Worm (Caenorhabditis elegans): ENCODE results near the gene ZK697.14.
A peak's percentile ranks its signal among the peaks of the same experiment; 100 is the strongest.

ZK697.14 gene

ce11 chrV:1751449-1751848 is 4.0 kb downstream of the ZK697.14 start, which contains the start of gene srh-199:
Gene srh-199, minus strand, starts transcription at chrV:1751549.
- TF ChIP-seq klf-2 (GFP tag; conservative IDR thresholded peaks at IDR 0.05) (no peak), ref-1 (GFP tag; conservative IDR thresholded peaks at IDR 0.05) (no peak), med-1 (GFP tag; optimal IDR thresholded peaks at IDR 0.05; ENCODE audit: insufficient read depth) (no peak), ztf-23 (GFP tag; IDR thresholded peaks at IDR 0.05) (no peak)

- TF ChIP-seq T22C8.4 (GFP tag; IDR thresholded peaks at IDR 0.05) = no peak
- TF ChIP-seq ztf-23 (GFP tag; IDR thresholded peaks at IDR 0.05) = no peak
- TF ChIP-seq flt-1 (GFP tag; IDR thresholded peaks at IDR 0.05) = no peak
- no peak for TF ChIP-seq klf-2 (GFP tag; conservative IDR thresholded peaks at IDR 0.05)
- TF ChIP-seq ref-1 (GFP tag; conservative IDR thresholded peaks at IDR 0.05) = no peak
- no peak for TF ChIP-seq ztf-29 (GFP tag; IDR thresholded peaks at IDR 0.05)
- TF ChIP-seq med-1 (GFP tag; optimal IDR thresholded peaks at IDR 0.05; ENCODE audit: insufficient read depth) = no peak
- TF ChIP-seq cog-1 (tag; optimal IDR thresholded peaks at IDR 0.05) = no peak
Observed at ce11 chrV:1749053-1749452, 6.4 kb downstream of the ZK697.14 start, which contains the start of gene ZK697.8. Gene ZK697.8, minus strand, starts transcription at chrV:1749153.

ce11 chrV:1743205-1743870 is 12.2 kb downstream of the ZK697.14 start, which contains the start of gene nhr-256:
Gene nhr-256, plus strand, starts transcription at chrV:1743771.
- no peak for TF ChIP-seq flt-1 (GFP tag; IDR thresholded peaks at IDR 0.05)
- peak; percentile 49 for TF ChIP-seq cog-1 (tag; optimal IDR thresholded peaks at IDR 0.05)
- TF ChIP-seq ztf-29 (GFP tag; IDR thresholded peaks at IDR 0.05) = peak; percentile 76; the same call in 1 of the 2 replicates

- TF ChIP-seq ztf-23 (GFP tag; IDR thresholded peaks at IDR 0.05) (no peak), klf-2 (GFP tag; conservative IDR thresholded peaks at IDR 0.05) (no peak), flt-1 (GFP tag; IDR thresholded peaks at IDR 0.05) (no peak), med-1 (GFP tag; optimal IDR thresholded peaks at IDR 0.05; ENCODE audit: insufficient read depth) (no peak), ztf-29 (GFP tag; IDR thresholded peaks at IDR 0.05) (no peak), T22C8.4 (GFP tag; IDR thresholded peaks at IDR 0.05) (no peak), ref-1 (GFP tag; conservative IDR thresholded peaks at IDR 0.05) (no peak), cog-1 (tag; optimal IDR thresholded peaks at IDR 0.05) (no peak), tab-1 (GFP tag; IDR thresholded peaks at IDR 0.05) (no peak)
Observed at ce11 chrV:1741074-1741473, 14.4 kb downstream of the ZK697.14 start, which contains the start of gene srab-25. Gene srab-25, minus strand, starts transcription at chrV:1741174.

- TF ChIP-seq ztf-29 (GFP tag; IDR thresholded peaks at IDR 0.05) = no peak
- TF ChIP-seq tab-1 (GFP tag; IDR thresholded peaks at IDR 0.05) = no peak
- TF ChIP-seq ztf-23 (GFP tag; IDR thresholded peaks at IDR 0.05) = no peak
- no peak for TF ChIP-seq flt-1 (GFP tag; IDR thresholded peaks at IDR 0.05)
- TF ChIP-seq T22C8.4 (GFP tag; IDR thresholded peaks at IDR 0.05) = no peak
- no peak for TF ChIP-seq med-1 (GFP tag; optimal IDR thresholded peaks at IDR 0.05; ENCODE audit: insufficient read depth)
- TF ChIP-seq ref-1 (GFP tag; conservative IDR thresholded peaks at IDR 0.05) = no peak
- no peak for TF ChIP-seq cog-1 (tag; optimal IDR thresholded peaks at IDR 0.05)
- no peak for TF ChIP-seq klf-2 (GFP tag; conservative IDR thresholded peaks at IDR 0.05)
Observed at ce11 chrV:1734569-1734968, 20.9 kb downstream of the ZK697.14 start, which contains the start of gene str-160. Gene str-160, plus strand, starts transcription at chrV:1734869.

ce11 chrV:1731918-1732317 is 23.6 kb downstream of the ZK697.14 start, which contains the start of gene gst-21:
Gene gst-21, minus strand, starts transcription at chrV:1732018.
- TF ChIP-seq ztf-23 (GFP tag; IDR thresholded peaks at IDR 0.05) = no peak
- TF ChIP-seq ref-1 (GFP tag; conservative IDR thresholded peaks at IDR 0.05) = no peak
- no peak for TF ChIP-seq ztf-29 (GFP tag; IDR thresholded peaks at IDR 0.05)
- TF ChIP-seq T22C8.4 (GFP tag; IDR thresholded peaks at IDR 0.05) = no peak
- no peak for TF ChIP-seq cog-1 (tag; optimal IDR thresholded peaks at IDR 0.05)
- TF ChIP-seq med-1 (GFP tag; optimal IDR thresholded peaks at IDR 0.05; ENCODE audit: insufficient read depth) = no peak
- no peak for TF ChIP-seq tab-1 (GFP tag; IDR thresholded peaks at IDR 0.05)
- TF ChIP-seq klf-2 (GFP tag; conservative IDR thresholded peaks at IDR 0.05) = no peak
- no peak for TF ChIP-seq flt-1 (GFP tag; IDR thresholded peaks at IDR 0.05)

- TF ChIP-seq tab-1 (GFP tag; IDR thresholded peaks at IDR 0.05) = no peak
- TF ChIP-seq med-1 (GFP tag; optimal IDR thresholded peaks at IDR 0.05; ENCODE audit: insufficient read depth) = no peak
- no peak for TF ChIP-seq flt-1 (GFP tag; IDR thresholded peaks at IDR 0.05)
- no peak for TF ChIP-seq ref-1 (GFP tag; conservative IDR thresholded peaks at IDR 0.05)
- no peak for TF ChIP-seq cog-1 (tag; optimal IDR thresholded peaks at IDR 0.05)
- TF ChIP-seq ztf-29 (GFP tag; IDR thresholded peaks at IDR 0.05) = no peak
- TF ChIP-seq klf-2 (GFP tag; conservative IDR thresholded peaks at IDR 0.05) = no peak
- TF ChIP-seq ztf-23 (GFP tag; IDR thresholded peaks at IDR 0.05) = no peak
- TF ChIP-seq T22C8.4 (GFP tag; IDR thresholded peaks at IDR 0.05) = no peak
Observed at ce11 chrV:1725353-1725752, 30.1 kb downstream of the ZK697.14 start, which contains the start of gene sri-27. Gene sri-27, plus strand, starts transcription at chrV:1725653.

ce11 chrV:1721966-1722365 is 33.5 kb downstream of the ZK697.14 start, which contains the start of gene srw-101:
Gene srw-101, plus strand, starts transcription at chrV:1722266.
- TF ChIP-seq klf-2 (GFP tag; conservative IDR thresholded peaks at IDR 0.05) (no peak), T22C8.4 (GFP tag; IDR thresholded peaks at IDR 0.05) (no peak), ztf-23 (GFP tag; IDR thresholded peaks at IDR 0.05) (no peak), cog-1 (tag; optimal IDR thresholded peaks at IDR 0.05) (no peak), ref-1 (GFP tag; conservative IDR thresholded peaks at IDR 0.05) (no peak), ztf-29 (GFP tag; IDR thresholded peaks at IDR 0.05) (no peak), med-1 (GFP tag; optimal IDR thresholded peaks at IDR 0.05; ENCODE audit: insufficient read depth) (no peak), tab-1 (GFP tag; IDR thresholded peaks at IDR 0.05) (no peak), flt-1 (GFP tag; IDR thresholded peaks at IDR 0.05) (no peak)

- TF ChIP-seq tab-1 (GFP tag; IDR thresholded peaks at IDR 0.05) (no peak), cog-1 (tag; optimal IDR thresholded peaks at IDR 0.05) (no peak), T22C8.4 (GFP tag; IDR thresholded peaks at IDR 0.05) (no peak), ztf-23 (GFP tag; IDR thresholded peaks at IDR 0.05) (no peak), ztf-29 (GFP tag; IDR thresholded peaks at IDR 0.05) (no peak), flt-1 (GFP tag; IDR thresholded peaks at IDR 0.05) (no peak), ref-1 (GFP tag; conservative IDR thresholded peaks at IDR 0.05) (no peak), klf-2 (GFP tag; conservative IDR thresholded peaks at IDR 0.05) (no peak), med-1 (GFP tag; optimal IDR thresholded peaks at IDR 0.05; ENCODE audit: insufficient read depth) (no peak)
Observed at ce11 chrV:1719927-1720326, 35.6 kb downstream of the ZK697.14 start, which contains the start of gene srw-102. Gene srw-102, plus strand, starts transcription at chrV:1720227.

All from whole organism, midembryonic.